Worm (Caenorhabditis elegans): ENCODE results near the gene tag-115.
A peak's percentile ranks its signal among the peaks of the same experiment; 100 is the strongest.

Gene tag-115

DNA sequence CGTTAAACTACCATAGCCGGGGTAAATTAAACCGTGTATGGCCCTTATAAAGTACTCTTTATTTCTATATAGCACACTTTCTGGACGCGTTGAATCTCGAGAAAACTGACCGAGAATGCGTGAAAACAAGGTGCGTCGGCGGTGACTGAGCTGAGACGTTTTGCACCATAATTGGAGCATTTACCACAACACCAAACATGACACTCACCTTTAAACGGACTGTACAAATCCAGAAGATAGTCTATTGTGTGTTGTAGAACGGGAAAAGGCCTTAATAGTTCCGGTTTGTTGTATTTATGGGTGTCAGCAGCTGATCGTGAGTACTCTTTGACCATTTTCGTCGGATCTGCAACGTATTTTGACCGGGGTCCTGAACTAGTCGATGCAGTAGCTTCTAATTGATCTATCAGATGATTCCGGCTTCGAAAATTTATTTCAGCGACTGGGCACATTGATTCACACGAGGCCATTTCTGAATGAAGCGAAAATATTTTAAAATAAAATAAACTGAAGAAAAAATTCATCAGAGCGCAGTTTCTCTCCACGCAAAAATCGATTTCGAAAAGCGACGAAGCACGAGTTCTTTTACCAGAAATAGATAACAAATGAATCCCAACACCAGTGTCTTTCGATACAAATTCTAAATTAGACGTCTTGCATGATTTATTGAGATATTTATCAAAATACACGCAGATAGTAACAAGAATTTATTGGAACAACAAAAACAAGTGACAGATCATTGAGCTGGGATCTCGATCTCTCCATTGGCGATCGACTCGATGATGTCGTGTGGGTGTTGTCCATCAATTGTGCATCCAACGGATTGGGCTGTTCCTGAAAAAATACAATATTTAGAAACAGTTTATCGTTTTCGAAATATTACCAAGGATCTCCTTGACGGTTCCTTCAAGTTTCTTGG is at the start of gene tag-115:
tag-115 (minus strand) TSS at position 472 of the 919 bp plus-strand sequence.
- peak; percentile 7 for TF ChIP-seq ceh-83 (GFP tag; optimal IDR thresholded peaks at IDR 0.05)
- no peak for TF ChIP-seq nhr-237 (tag; optimal IDR thresholded peaks at IDR 0.05)

- TF ChIP-seq bed-3 (GFP tag; optimal IDR thresholded peaks at IDR 0.05) (no peak), hlh-1 (tag; optimal IDR thresholded peaks at IDR 0.05) (no peak), elt-3 (tag; optimal IDR thresholded peaks at IDR 0.05) (no peak), mls-2 (tag; optimal IDR thresholded peaks at IDR 0.05) (no peak), ceh-39 (tag; optimal IDR thresholded peaks at IDR 0.05) (no peak), ham-2 (GFP tag; optimal IDR thresholded peaks at IDR 0.05) (no peak), lin-13 (tag; optimal IDR thresholded peaks at IDR 0.05) (no peak), ceh-43 (GFP tag; optimal IDR thresholded peaks at IDR 0.05) (no peak)
Observed at ce11 chrIV:13282778-13283177, 43.6 kb upstream of the tag-115 start, which contains the start of gene cpsf-3. Gene cpsf-3 (minus strand): TSS chrIV:13282878.

- TF ChIP-seq sptf-1 (tag; optimal IDR thresholded peaks at IDR 0.05) (peak; percentile 28), ceh-39 (tag; optimal IDR thresholded peaks at IDR 0.05) (no peak), unc-39 (tag; optimal IDR thresholded peaks at IDR 0.05) (no peak), M03D4.4 (tag; optimal IDR thresholded peaks at IDR 0.05) (no peak), nhr-12 (tag; optimal IDR thresholded peaks at IDR 0.05) (no peak), cnd-1 (tag; optimal IDR thresholded peaks at IDR 0.05) (no peak), elt-1 (tag; optimal IDR thresholded peaks at IDR 0.05; ENCODE audit: borderline replicate concordance, insufficient read depth) (no peak), ces-1 (GFP tag; optimal IDR thresholded peaks at IDR 0.05) (peak; percentile 74)
Observed at ce11 chrIV:13272494-13272893, 33.3 kb upstream of the tag-115 start, which contains the start of gene unc-26. Gene unc-26 (minus strand): TSS chrIV:13272516.

- TF ChIP-seq mep-1 (tag; optimal IDR thresholded peaks at IDR 0.05) (no peak), lsy-2 (tag; optimal IDR thresholded peaks at IDR 0.05) (no peak), ham-2 (GFP tag; optimal IDR thresholded peaks at IDR 0.05) (no peak), sptf-1 (tag; optimal IDR thresholded peaks at IDR 0.05) (no peak), nhr-12 (tag; optimal IDR thresholded peaks at IDR 0.05) (no peak), unc-120 (tag; optimal IDR thresholded peaks at IDR 0.05; ENCODE audit: poor library complexity, severe bottlenecking) (no peak), nhr-76 (tag; optimal IDR thresholded peaks at IDR 0.05) (no peak), ztf-11 (tag; optimal IDR thresholded peaks at IDR 0.05) (no peak), lin-13 (tag; optimal IDR thresholded peaks at IDR 0.05) (no peak), tbx-8 (GFP tag; optimal IDR thresholded peaks at IDR 0.05) (no peak), bed-3 (GFP tag; optimal IDR thresholded peaks at IDR 0.05) (no peak), blmp-1 (tag; optimal IDR thresholded peaks at IDR 0.05) (no peak)
Observed at ce11 chrIV:13268385-13268784, 29.2 kb upstream of the tag-115 start.

- TF ChIP-seq elt-3 (tag; optimal IDR thresholded peaks at IDR 0.05), result no peak
- no peak for TF ChIP-seq ceh-83 (GFP tag; optimal IDR thresholded peaks at IDR 0.05)
- no peak for TF ChIP-seq blmp-1 (tag; optimal IDR thresholded peaks at IDR 0.05)
- TF ChIP-seq mls-2 (tag; optimal IDR thresholded peaks at IDR 0.05), result no peak
- no peak for TF ChIP-seq drap-1 (GFP tag; optimal IDR thresholded peaks at IDR 0.05)
- no peak for TF ChIP-seq nhr-76 (tag; optimal IDR thresholded peaks at IDR 0.05)
- no peak for TF ChIP-seq nhr-2 (tag; optimal IDR thresholded peaks at IDR 0.05)
- TF ChIP-seq nhr-12 (tag; optimal IDR thresholded peaks at IDR 0.05), result no peak
- TF ChIP-seq ceh-43 (GFP tag; optimal IDR thresholded peaks at IDR 0.05), result no peak
Observed at ce11 chrIV:13261778-13262177, 22.6 kb upstream of the tag-115 start.

- no peak for TF ChIP-seq nhr-12 (tag; optimal IDR thresholded peaks at IDR 0.05)
- no peak for TF ChIP-seq blmp-1 (tag; optimal IDR thresholded peaks at IDR 0.05)
- TF ChIP-seq mep-1 (tag; optimal IDR thresholded peaks at IDR 0.05), result no peak
- TF ChIP-seq nhr-2 (tag; optimal IDR thresholded peaks at IDR 0.05), result no peak
- TF ChIP-seq ztf-11 (tag; optimal IDR thresholded peaks at IDR 0.05), result no peak
- TF ChIP-seq unc-62 (GFP tag; optimal IDR thresholded peaks at IDR 0.05), result no peak
- no peak for TF ChIP-seq ces-1 (GFP tag; optimal IDR thresholded peaks at IDR 0.05)
- TF ChIP-seq hlh-1 (tag; optimal IDR thresholded peaks at IDR 0.05), result no peak
- no peak for TF ChIP-seq nhr-76 (tag; optimal IDR thresholded peaks at IDR 0.05)
- no peak for TF ChIP-seq drap-1 (GFP tag; optimal IDR thresholded peaks at IDR 0.05)
- no peak for TF ChIP-seq flh-1 (GFP tag; optimal IDR thresholded peaks at IDR 0.05)
- TF ChIP-seq zip-8 (tag; optimal IDR thresholded peaks at IDR 0.05), result no peak
Observed at ce11 chrIV:13258872-13259271, 19.7 kb upstream of the tag-115 start, which contains the start of gene JC8.16. Gene JC8.16 (plus strand): TSS chrIV:13259172.
